Worm (Caenorhabditis elegans) whole organism, L2 larva: ENCODE measurements around the gene math-25.

Experiments used
- C34F6.9 ChIP-seq: fragments of 150-350 bp; optimal IDR thresholded peaks from 2 replicates; lab custom pipeline; 2014; ENCODE audit warnings: missing biosample characterization, missing genetic modification characterization
- F13H6.1 ChIP-seq: sonication (generic microtip); optimal IDR thresholded peaks from 2 replicates; lab custom pipeline; 2016; ENCODE audit warnings: missing genetic modification characterization, missing compliant biosample characterization
- R02D3.7 ChIP-seq: fragments of 150-350 bp; optimal IDR thresholded peaks from 2 replicates; lab custom pipeline; 2014; ENCODE audit warnings: missing biosample characterization, missing genetic modification characterization
- Y55F3AM.14 ChIP-seq: fragments of 200-800 bp; sonication (Bioruptor generic); optimal IDR thresholded peaks from 2 replicates; lab custom pipeline; 2018; ENCODE audit warnings: mild to moderate bottlenecking, missing genetic modification characterization, missing compliant biosample characterization
- alr-1 ChIP-seq: fragments of 150-350 bp; optimal IDR thresholded peaks from 2 replicates; lab custom pipeline; 2014; ENCODE audit warnings: missing biosample characterization, missing genetic modification characterization
- ceh-82 ChIP-seq: fragments of 150-350 bp; optimal IDR thresholded peaks from 2 replicates; lab custom pipeline; 2014; ENCODE audit warnings: missing biosample characterization, missing genetic modification characterization
- elt-1 ChIP-seq: fragments of 150-350 bp; optimal IDR thresholded peaks from 2 replicates; lab custom pipeline; 2014; ENCODE audit warnings: missing biosample characterization, missing genetic modification characterization
- fos-1 ChIP-seq: fragments of 150-350 bp; optimal IDR thresholded peaks from 2 replicates; lab custom pipeline; 2014; ENCODE audit warnings: missing biosample characterization, missing genetic modification characterization
- lin-11 ChIP-seq: fragments of 150-350 bp; sonication (generic microtip); optimal IDR thresholded peaks from 2 replicates; lab custom pipeline; 2014; ENCODE audit warnings: missing biosample characterization, missing genetic modification characterization, inconsistent platforms, mixed read lengths
- lin-13 ChIP-seq: fragments of 150-350 bp; optimal IDR thresholded peaks from 2 replicates; lab custom pipeline; 2014; ENCODE audit warnings: missing biosample characterization, missing genetic modification reagents, missing genetic modification characterization
- mbf-1 ChIP-seq: sonication (generic microtip); optimal IDR thresholded peaks from 2 replicates; lab custom pipeline; 2017; ENCODE audit warnings: missing biosample characterization, missing genetic modification characterization
- mdl-1 ChIP-seq, 2 experiments: fragments of 150-350 bp in 1 of 2; sonication (generic microtip) in 1 of 2; optimal IDR thresholded peaks; 2 replicates each; lab custom pipeline; 2017; ENCODE audit warnings: missing biosample characterization in 2 of 2, missing genetic modification characterization in 2 of 2
- nhr-10 ChIP-seq: sonication (generic microtip); optimal IDR thresholded peaks from 2 replicates; lab custom pipeline; 2017; ENCODE audit warnings: missing biosample characterization, missing genetic modification characterization
- nhr-129 ChIP-seq: fragments of 150-350 bp; optimal IDR thresholded peaks from 2 replicates; lab custom pipeline; 2014; ENCODE audit warnings: missing biosample characterization, missing genetic modification characterization
- nhr-23 ChIP-seq: fragments of 150-350 bp; optimal IDR thresholded peaks from 2 replicates; lab custom pipeline; 2014; ENCODE audit warnings: missing biosample characterization, missing genetic modification reagents, missing genetic modification characterization
- nhr-237 ChIP-seq: fragments of 150-350 bp; optimal IDR thresholded peaks from 2 replicates; lab custom pipeline; 2014; ENCODE audit warnings: missing biosample characterization, missing genetic modification characterization
- nhr-25 ChIP-seq: fragments of 150-350 bp; sonication (generic microtip); optimal IDR thresholded peaks from 3 replicates; lab custom pipeline; 2014; ENCODE audit warnings: missing biosample characterization, missing genetic modification characterization
- nhr-6 ChIP-seq: fragments of 150-350 bp; optimal IDR thresholded peaks from 2 replicates; lab custom pipeline; 2014; ENCODE audit warnings: missing biosample characterization, missing genetic modification characterization
- nhr-77 ChIP-seq: fragments of 150-350 bp; optimal IDR thresholded peaks from 2 replicates; lab custom pipeline; 2014; ENCODE audit warnings: missing biosample characterization, missing genetic modification characterization
- peb-1 ChIP-seq: fragments of 150-350 bp; optimal IDR thresholded peaks from 2 replicates; lab custom pipeline; 2014; ENCODE audit warnings: missing biosample characterization, missing genetic modification characterization
- sem-4 ChIP-seq: fragments of 150-350 bp; optimal IDR thresholded peaks from 2 replicates; lab custom pipeline; 2014; ENCODE audit warnings: missing biosample characterization, missing genetic modification reagents, missing genetic modification characterization
- sma-3 ChIP-seq: sonication (generic microtip); optimal IDR thresholded peaks from 2 replicates; lab custom pipeline; 2016; ENCODE audit warnings: missing genetic modification reagents, missing genetic modification characterization, missing compliant biosample characterization
- sma-9 ChIP-seq, 2 experiments: fragments of 150-350 bp in 1 of 2; sonication (generic microtip) in 1 of 2; optimal IDR thresholded peaks; 2 replicates each; lab custom pipeline; 2014 to 2016; ENCODE audit warnings: missing genetic modification characterization in 2 of 2, mild to moderate bottlenecking in 1 of 2, missing biosample characterization in 1 of 2, missing compliant biosample characterization in 1 of 2, missing genetic modification reagents in 1 of 2, moderate library complexity in 1 of 2
- snpc-4 ChIP-seq: fragments of 150-350 bp; optimal IDR thresholded peaks from 2 replicates; lab custom pipeline; 2014; ENCODE audit warnings: missing biosample characterization, missing genetic modification characterization
- unc-39 ChIP-seq: fragments of 150-350 bp; optimal IDR thresholded peaks from 2 replicates; lab custom pipeline; 2014; ENCODE audit warnings: missing biosample characterization, missing genetic modification characterization
- unc-55 ChIP-seq: fragments of 150-350 bp; sonication (generic microtip); optimal IDR thresholded peaks from 3 replicates; lab custom pipeline; 2014; ENCODE audit warnings: missing biosample characterization, missing genetic modification reagents, missing genetic modification characterization
- zag-1 ChIP-seq: fragments of 150-350 bp; optimal IDR thresholded peaks from 2 replicates; lab custom pipeline; 2014; ENCODE audit warnings: missing biosample characterization, missing genetic modification characterization
- ztf-1 ChIP-seq: fragments of 200-800 bp; sonication (Bioruptor generic); conservative IDR thresholded peaks from 2 replicates; pipeline ENCODE4 v1.3.6; 2022; ENCODE audit warnings: missing genetic modification characterization, missing compliant biosample characterization
- ztf-11 ChIP-seq: sonication (generic microtip); optimal IDR thresholded peaks from 2 replicates; lab custom pipeline; 2017; ENCODE audit warnings: missing biosample characterization, missing genetic modification characterization

The math-25 gene

DNA sequence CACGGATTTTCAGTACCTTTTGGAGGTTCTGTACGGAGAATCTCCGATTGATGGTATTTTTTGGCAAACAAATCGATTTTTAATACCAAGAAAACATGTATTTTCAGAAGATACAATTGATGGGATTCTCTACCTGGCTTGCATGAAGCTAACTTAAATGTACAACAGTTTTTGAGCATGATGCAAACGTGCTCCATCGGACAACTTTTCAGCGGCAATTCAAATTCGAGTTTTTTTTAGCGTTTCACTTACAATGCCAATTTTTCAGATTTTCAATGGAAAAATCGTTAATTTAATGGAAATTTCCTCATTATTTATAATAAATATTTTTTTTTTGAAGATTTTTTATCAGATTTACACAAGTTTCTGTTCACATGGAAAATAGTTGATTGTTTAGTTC is 32.7 kb downstream of the math-25 start:
- no peak for TF ChIP-seq nhr-25 (tag; lab: Kevin White, UChicago)
- no peak for TF ChIP-seq snpc-4 (tag; lab: Kevin White, UChicago)
- no peak for TF ChIP-seq fos-1
- TF ChIP-seq zag-1 = no peak
- TF ChIP-seq nhr-237 (tag; lab: Kevin White, UChicago) = no peak
- no peak for TF ChIP-seq lin-11 (tag; lab: Kevin White, UChicago)
- TF ChIP-seq unc-55 (GFP tag; lab: Kevin White, UChicago) = no peak
- TF ChIP-seq peb-1 (tag; lab: Kevin White, UChicago) = no peak
- TF ChIP-seq ceh-82 (tag; lab: Kevin White, UChicago) = no peak
- no peak for TF ChIP-seq nhr-77 (tag; lab: Kevin White, UChicago)
- no peak for TF ChIP-seq F13H6.1 (tag; lab: Kevin White, UChicago)

- no peak for TF ChIP-seq nhr-25 (tag; lab: Kevin White, UChicago)
- TF ChIP-seq mdl-1 (tag; optimal IDR thresholded peaks at IDR 0.05; lab: Kevin White, UChicago) = no peak
- TF ChIP-seq ztf-11 = no peak
- no peak for TF ChIP-seq ztf-1 (GFP tag; lab: Robert Waterston, UW)
- TF ChIP-seq nhr-10 (tag; lab: Kevin White, UChicago) = no peak
- no peak for TF ChIP-seq lin-11 (tag; lab: Kevin White, UChicago)
- no peak for TF ChIP-seq sem-4 (tag; lab: Kevin White, UChicago)
- TF ChIP-seq nhr-129 (tag; lab: Kevin White, UChicago) = no peak
- TF ChIP-seq nhr-6 (tag; lab: Kevin White, UChicago) = no peak
- TF ChIP-seq unc-39 (tag; lab: Kevin White, UChicago) = no peak
- TF ChIP-seq, all 48 proteins: peak for 0
Measured at ce11 chrII:1939652-1940051, 43.8 kb downstream of the math-25 start, which contains the start of gene ZK250.13. ZK250.13 (minus strand) TSS chrII:1939752.

ce11 chrII:1945093-1945492 is 49.2 kb downstream of the math-25 start, which contains the start of gene ZK250.14:
ZK250.14 (minus strand) TSS chrII:1945193.
- TF ChIP-seq nhr-10 (tag; lab: Kevin White, UChicago) (no peak), Y55F3AM.14 (GFP tag; lab: Kevin White, UChicago) (no peak), nhr-129 (tag; lab: Kevin White, UChicago) (no peak), sma-9 (GFP tag; optimal IDR thresholded peaks at IDR 0.05; lab: Kevin White, UChicago) (no peak), sma-9 (tag; optimal IDR thresholded peaks at IDR 0.05; lab: Kevin White, UChicago) (no peak), sma-3 (GFP tag; lab: Kevin White, UChicago) (no peak), mbf-1 (tag; lab: Kevin White, UChicago) (no peak), zag-1 (no peak), sem-4 (tag; lab: Kevin White, UChicago) (no peak), nhr-23 (tag; lab: Kevin White, UChicago) (no peak), nhr-6 (tag; lab: Kevin White, UChicago) (no peak), snpc-4 (tag; lab: Kevin White, UChicago) (no peak), nhr-25 (tag; lab: Kevin White, UChicago) (no peak), R02D3.7 (tag; lab: Kevin White, UChicago) (no peak)
- TF ChIP-seq, all 48 proteins: peak for 0

ce11 chrII:1946427-1946826 is 50.6 kb downstream of the math-25 start, which contains the start of gene math-48:
math-48 (minus strand) TSS chrII:1946527.
- no peak for TF ChIP-seq zag-1
- no peak for TF ChIP-seq C34F6.9 (tag; lab: Kevin White, UChicago)
- TF ChIP-seq alr-1 (tag; lab: Kevin White, UChicago) = no peak
- no peak for TF ChIP-seq lin-13 (GFP tag; lab: Kevin White, UChicago)
- TF ChIP-seq ztf-1 (GFP tag; lab: Robert Waterston, UW) = no peak
- TF ChIP-seq Y55F3AM.14 (GFP tag; lab: Kevin White, UChicago) = no peak
- TF ChIP-seq elt-1 (tag; lab: Kevin White, UChicago) = no peak
- TF ChIP-seq peb-1 (tag; lab: Kevin White, UChicago) = no peak
- no peak for TF ChIP-seq F13H6.1 (tag; lab: Kevin White, UChicago)
- TF ChIP-seq nhr-25 (tag; lab: Kevin White, UChicago) = no peak
